Fruit fly (Drosophila melanogaster): ENCODE measurements around the gene CPT2.

Gene CPT2

dm6 chr3L:2980856-2981255 lies at the start of gene CPT2:
Gene CPT2, plus strand, starts transcription at chr3L:2981022.
- TF ChIP-seq az2 (GFP tag; optimal IDR thresholded peaks at IDR 0.05) (no peak), Bgb (GFP tag; IDR thresholded peaks at IDR 0.05; ENCODE audit: partially characterized antibody) (peak; percentile 70), ken (GFP tag; IDR thresholded peaks at IDR 0.05) (no peak), D19A (tag; optimal IDR thresholded peaks at IDR 0.05) (no peak), hkb (optimal IDR thresholded peaks at IDR 0.05) (no peak), hkb (GFP tag; IDR thresholded peaks at IDR 0.05) (no peak), exex (tag; optimal IDR thresholded peaks at IDR 0.05) (no peak), yki (optimal IDR thresholded peaks at IDR 0.05) (no peak), her (GFP tag; optimal IDR thresholded peaks at IDR 0.05) (no peak), CG15011 (GFP tag; optimal IDR thresholded peaks at IDR 0.05) (no peak), CG3838 (GFP tag; optimal IDR thresholded peaks at IDR 0.05) (no peak), twi (tag; optimal IDR thresholded peaks at IDR 0.05) (no peak), trh (GFP tag; optimal IDR thresholded peaks at IDR 0.05) (no peak), CG18011 (GFP tag; optimal IDR thresholded peaks at IDR 0.05) (no peak), CG14965 (GFP tag; optimal IDR thresholded peaks at IDR 0.05; ENCODE audit: borderline replicate concordance) (no peak), cas (GFP tag; IDR thresholded peaks at IDR 0.05) (no peak), CG4730 (GFP tag; IDR thresholded peaks at IDR 0.05) (no peak), bbx (GFP tag; IDR thresholded peaks at IDR 0.05; ENCODE audit: partially characterized antibody) (peak; percentile 82), CG7357 (GFP tag; IDR thresholded peaks at IDR 0.05) (no peak), HLH4C (GFP tag; IDR thresholded peaks at IDR 0.05; ENCODE audit: partially characterized antibody) (peak; percentile 61), mld (GFP tag; IDR thresholded peaks at IDR 0.05; ENCODE audit: partially characterized antibody) (no peak), CG15696 (tag; optimal IDR thresholded peaks at IDR 0.05) (no peak), MBD-R2 (GFP tag; IDR thresholded peaks at IDR 0.05) (peak; percentile 95), CG7372 (GFP tag; IDR thresholded peaks at IDR 0.05) (no peak), CG14050 (GFP tag; IDR thresholded peaks at IDR 0.05) (no peak), esg (GFP tag; conservative IDR thresholded peaks at IDR 0.05) (no peak), CG34224 (GFP tag; IDR thresholded peaks at IDR 0.05; ENCODE audit: partially characterized antibody) (peak; percentile 87), CG6791 (GFP tag; IDR thresholded peaks at IDR 0.05; ENCODE audit: partially characterized antibody) (peak; percentile 74), CG7745 (tag; optimal IDR thresholded peaks at IDR 0.05) (no peak), da (GFP tag; optimal IDR thresholded peaks at IDR 0.05) (no peak), Dll (GFP tag; IDR thresholded peaks at IDR 0.05; ENCODE audit: partially characterized antibody) (peak; percentile 82), CG1233 (GFP tag; optimal IDR thresholded peaks at IDR 0.05) (no peak), Dip2 (GFP tag; IDR thresholded peaks at IDR 0.05) (no peak), br (optimal IDR thresholded peaks at IDR 0.05) (no peak), Pdp1 (GFP tag; optimal IDR thresholded peaks at IDR 0.05) (no peak), CG9932 (GFP tag; IDR thresholded peaks at IDR 0.05) (no peak), CG8290 (GFP tag; optimal IDR thresholded peaks at IDR 0.05) (no peak), CG8290 (tag; optimal IDR thresholded peaks at IDR 0.05) (no peak), CG9215 (GFP tag; IDR thresholded peaks at IDR 0.05) (no peak), Dek (tag; optimal IDR thresholded peaks at IDR 0.05) (no peak), GATAe (GFP tag; conservative IDR thresholded peaks at IDR 0.05) (no peak), pnt (GFP tag; optimal IDR thresholded peaks at IDR 0.05) (no peak), Scr (GFP tag; IDR thresholded peaks at IDR 0.05; ENCODE audit: partially characterized antibody) (peak; percentile 68), CG12104 (GFP tag; optimal IDR thresholded peaks at IDR 0.05) (no peak), CG3995 (GFP tag; optimal IDR thresholded peaks at IDR 0.05) (no peak), tna (GFP tag; IDR thresholded peaks at IDR 0.05; ENCODE audit: partially characterized antibody) (peak; percentile 52; the same call in 1 of the 2 replicates), CG14860 (GFP tag; IDR thresholded peaks at IDR 0.05; ENCODE audit: partially characterized antibody) (no peak), CG4424 (GFP tag; optimal IDR thresholded peaks at IDR 0.05) (no peak), H15 (GFP tag; IDR thresholded peaks at IDR 0.05) (no peak), Nf-YC (tag; optimal IDR thresholded peaks at IDR 0.05) (no peak), knrl (GFP tag; IDR thresholded peaks at IDR 0.05; ENCODE audit: partially characterized antibody) (peak; percentile 47; the same call in 1 of the 3 replicates), hb (GFP tag; IDR thresholded peaks at IDR 0.05; ENCODE audit: partially characterized antibody) (no peak)
